Worm (Caenorhabditis elegans): ENCODE measurements around the gene T24A6.17.

- TF ChIP-seq elt-2 (tag; optimal IDR thresholded peaks at IDR 0.05): no peak
- no peak for TF ChIP-seq snpc-4 (tag; optimal IDR thresholded peaks at IDR 0.05)
- no peak for TF ChIP-seq ceh-82 (tag; optimal IDR thresholded peaks at IDR 0.05)
- TF ChIP-seq fos-1 (tag; optimal IDR thresholded peaks at IDR 0.05): no peak
- TF ChIP-seq skn-1 (tag; optimal IDR thresholded peaks at IDR 0.05): no peak
- TF ChIP-seq hmg-11 (tag; optimal IDR thresholded peaks at IDR 0.05): peak; percentile 25
- TF ChIP-seq nhr-28 (tag; optimal IDR thresholded peaks at IDR 0.05): no peak
- TF ChIP-seq lin-39 (tag; optimal IDR thresholded peaks at IDR 0.05): no peak
- peak; percentile 24 for TF ChIP-seq pha-4 (tag; optimal IDR thresholded peaks at IDR 0.05)
- TF ChIP-seq ZK546.5 (tag; optimal IDR thresholded peaks at IDR 0.05): no peak
- no peak for TF ChIP-seq lin-15B (tag; optimal IDR thresholded peaks at IDR 0.05)
- no peak for TF ChIP-seq ceh-9 (tag; optimal IDR thresholded peaks at IDR 0.05)
These were observed 21.9 kb upstream of the T24A6.17 start, which contains the start of the genes rpl-11.1 and T22F3.2 for ce11 chrV:3586014-3586689.

Data from whole organism, L3 larva.